Fruit fly (Drosophila melanogaster) whole organism, embryonic: ENCODE measurements around the gene CG43707.

Experiments
- Aef1 ChIP-seq: fragments of 200-800 bp; sonication (Bioruptor generic); IDR thresholded peaks from 3 replicates; pipeline ENCODE4 v1.3.6; 2022; ENCODE audit warnings: missing biosample characterization, missing genetic modification characterization
- Atf3 ChIP-seq: fragments of 200-800 bp; sonication (Bioruptor generic); optimal IDR thresholded peaks from 3 replicates; lab custom pipeline; 2016; ENCODE audit warnings: missing biosample characterization, missing genetic modification characterization
- CG10959 ChIP-seq: fragments of 200-800 bp; sonication (Bioruptor generic); IDR thresholded peaks from 2 replicates; pipeline ENCODE4 v1.3.6; 2022; ENCODE audit warnings: missing biosample characterization, missing genetic modification characterization
- CG11723 ChIP-seq: fragments of 200-800 bp; sonication (Bioruptor generic); optimal IDR thresholded peaks from 2 replicates; lab custom pipeline; 2017; ENCODE audit warnings: missing biosample characterization, mild to moderate bottlenecking, missing genetic modification characterization
- CG14441 ChIP-seq: fragments of 200-800 bp; sonication (Bioruptor generic); IDR thresholded peaks from 2 replicates; pipeline ENCODE4 v1.3.6; 2022; ENCODE audit warnings: missing biosample characterization, missing genetic modification characterization
- CG15696 ChIP-seq: fragments of 200-800 bp; sonication (Bioruptor generic); optimal IDR thresholded peaks from 2 replicates; lab custom pipeline; 2019; ENCODE audit warnings: missing biosample characterization, mild to moderate bottlenecking, missing genetic modification characterization, moderate library complexity
- CG16815 ChIP-seq: fragments of 200-800 bp; sonication (Bioruptor generic); optimal IDR thresholded peaks from 3 replicates; lab custom pipeline; 2017; ENCODE audit warnings: missing biosample characterization, mild to moderate bottlenecking, missing genetic modification characterization
- CG2875 ChIP-seq: fragments of 200-800 bp; sonication (Bioruptor generic); optimal IDR thresholded peaks from 2 replicates; lab custom pipeline; 2017; ENCODE audit warnings: missing biosample characterization, mild to moderate bottlenecking, missing genetic modification characterization, missing genetic modification reagents
- CG31441 ChIP-seq: fragments of 200-800 bp; sonication (Bioruptor generic); IDR thresholded peaks from 2 replicates; pipeline ENCODE4 v1.3.6; 2022; ENCODE audit warnings: missing biosample characterization, missing genetic modification characterization
- CG3281 ChIP-seq: fragments of 200-800 bp; sonication (Bioruptor generic); optimal IDR thresholded peaks from 3 replicates; lab custom pipeline; 2017; ENCODE audit warnings: missing biosample characterization, mild to moderate bottlenecking, missing genetic modification characterization
- CG3407 ChIP-seq: fragments of 200-800 bp; sonication (Bioruptor generic); optimal IDR thresholded peaks from 2 replicates; lab custom pipeline; 2018; ENCODE audit warnings: missing biosample characterization, mild to moderate bottlenecking, missing genetic modification characterization
- CG4854 ChIP-seq: fragments of 200-800 bp; sonication (Bioruptor generic); optimal IDR thresholded peaks from 2 replicates; lab custom pipeline; 2016; ENCODE audit warnings: missing biosample characterization, missing genetic modification characterization, inconsistent platforms
- CG6654 ChIP-seq: fragments of 200-800 bp; sonication (Bioruptor generic); optimal IDR thresholded peaks from 2 replicates; lab custom pipeline; 2017; ENCODE audit warnings: missing biosample characterization, mild to moderate bottlenecking, missing genetic modification characterization
- CG6765 ChIP-seq: fragments of 200-800 bp; sonication (Bioruptor generic); optimal IDR thresholded peaks from 3 replicates; lab custom pipeline; 2017; ENCODE audit warnings: missing biosample characterization, mild to moderate bottlenecking, missing genetic modification characterization
- CG7928 ChIP-seq: fragments of 200-800 bp; sonication (Bioruptor generic); optimal IDR thresholded peaks from 2 replicates; lab custom pipeline; 2017; ENCODE audit warnings: missing biosample characterization, mild to moderate bottlenecking, missing genetic modification characterization
- CG9797 ChIP-seq: fragments of 200-800 bp; sonication (Bioruptor generic); optimal IDR thresholded peaks from 3 replicates; lab custom pipeline; 2018; ENCODE audit warnings: missing biosample characterization, mild to moderate bottlenecking, missing genetic modification characterization
- CkIIα-i1 ChIP-seq: fragments of 200-800 bp; sonication (Bioruptor generic); IDR thresholded peaks from 2 replicates; pipeline ENCODE4 v1.3.6; 2022; ENCODE audit warnings: missing biosample characterization, missing genetic modification characterization
- Fer3 ChIP-seq: fragments of 200-800 bp; sonication (Bioruptor generic); optimal IDR thresholded peaks from 2 replicates; lab custom pipeline; 2018; ENCODE audit warnings: missing biosample characterization, mild to moderate bottlenecking, missing genetic modification characterization, moderate library complexity
- HHEX ChIP-seq: fragments of 200-800 bp; sonication (Bioruptor generic); optimal IDR thresholded peaks from 3 replicates; lab custom pipeline; 2017; ENCODE audit warnings: missing biosample characterization, mild to moderate bottlenecking, missing genetic modification characterization, missing genetic modification reagents
- Hr39 ChIP-seq: fragments of >200 bp; optimal IDR thresholded peaks from 2 replicates; lab custom pipeline; 2017
- Kr ChIP-seq: fragments of 200-800 bp; sonication (Bioruptor generic); optimal IDR thresholded peaks from 2 replicates; lab custom pipeline; 2017; ENCODE audit warnings: missing biosample characterization, mild to moderate bottlenecking, missing genetic modification characterization
- MBD-R2 ChIP-seq: fragments of 200-800 bp; sonication (Bioruptor generic); IDR thresholded peaks from 2 replicates; pipeline ENCODE4 v1.3.6; 2022; ENCODE audit warnings: missing biosample characterization, missing genetic modification characterization
- Med ChIP-seq: fragments of 200-800 bp; sonication (Bioruptor generic); peaks from one replicate; lab custom pipeline; 2016; ENCODE audit warnings: missing biosample characterization, missing genetic modification characterization, mild to moderate bottlenecking, inconsistent platforms, moderate library complexity
- NC2β ChIP-seq: fragments of 200-800 bp; sonication (Bioruptor generic); optimal IDR thresholded peaks from 2 replicates; lab custom pipeline; 2016; ENCODE audit warnings: missing biosample characterization, missing genetic modification characterization
- Spps ChIP-seq: fragments of 200-800 bp; sonication (Bioruptor generic); optimal IDR thresholded peaks from 2 replicates; lab custom pipeline; 2018; ENCODE audit warnings: missing biosample characterization, mild to moderate bottlenecking, missing genetic modification characterization
- TFAM ChIP-seq: fragments of 200-800 bp; sonication (Bioruptor generic); optimal IDR thresholded peaks from 2 replicates; lab custom pipeline; 2017; ENCODE audit warnings: missing biosample characterization, missing genetic modification characterization, inconsistent platforms
- Xbp1 ChIP-seq: fragments of 200-800 bp; sonication (Bioruptor generic); optimal IDR thresholded peaks from 3 replicates; lab custom pipeline; 2016; ENCODE audit warnings: missing biosample characterization, mild to moderate bottlenecking, missing genetic modification characterization
- ab ChIP-seq: fragments of 200-800 bp; sonication (Bioruptor generic); optimal IDR thresholded peaks from 2 replicates; lab custom pipeline; 2016; ENCODE audit warnings: missing biosample characterization, missing genetic modification characterization
- aop ChIP-seq: fragments of 200-800 bp; sonication (Bioruptor generic); IDR thresholded peaks from 2 replicates; pipeline ENCODE4 v1.3.6; 2022; ENCODE audit warnings: missing biosample characterization, missing genetic modification characterization
- ash1 ChIP-seq: fragments of 200-800 bp; sonication (Bioruptor generic); optimal IDR thresholded peaks from 2 replicates; lab custom pipeline; 2018; ENCODE audit warnings: missing biosample characterization, mild to moderate bottlenecking, missing genetic modification characterization
- ato ChIP-seq: fragments of 200-800 bp; sonication (Bioruptor generic); IDR thresholded peaks from 2 replicates; pipeline ENCODE4 v1.3.6; 2022; ENCODE audit warnings: missing biosample characterization, missing genetic modification characterization; ENCODE audit not compliant: partially characterized antibody
- cas ChIP-seq: fragments of 200-800 bp; sonication (Bioruptor generic); IDR thresholded peaks from 2 replicates; pipeline ENCODE4 v1.3.6; 2022; ENCODE audit warnings: missing biosample characterization, missing genetic modification characterization
- dati ChIP-seq: fragments of 200-800 bp; sonication (Bioruptor generic); IDR thresholded peaks from 2 replicates; pipeline ENCODE4 v1.3.6; 2022; ENCODE audit warnings: missing biosample characterization, missing genetic modification characterization
- ewg ChIP-seq: fragments of 200-800 bp; sonication (Bioruptor generic); optimal IDR thresholded peaks from 3 replicates; lab custom pipeline; 2017; ENCODE audit warnings: mild to moderate bottlenecking, missing biosample characterization, missing genetic modification reagents, missing genetic modification characterization
- fd3F ChIP-seq: fragments of 200-800 bp; sonication (Bioruptor generic); optimal IDR thresholded peaks from 2 replicates; lab custom pipeline; 2018; ENCODE audit warnings: missing biosample characterization, mild to moderate bottlenecking, missing genetic modification characterization, moderate library complexity
- grau ChIP-seq: fragments of 200-800 bp; optimal IDR thresholded peaks from 3 replicates; lab custom pipeline; 2019; ENCODE audit warnings: missing biosample characterization, mild to moderate bottlenecking, missing genetic modification characterization, moderate library complexity
- gt ChIP-seq: fragments of 200-800 bp; sonication (Bioruptor generic); IDR thresholded peaks from 2 replicates; pipeline ENCODE4 v1.3.6; 2022; ENCODE audit warnings: missing biosample characterization, missing genetic modification characterization
- hkb ChIP-seq, 2 experiments: fragments of 200-800 bp in 1 of 2; fragments of >200 bp in 1 of 2; sonication (Bioruptor generic) in 1 of 2; IDR thresholded peaks in 1 of 2; optimal IDR thresholded peaks in 1 of 2; 2 replicates each; pipeline versions ENCODE4 v1.3.6 to Lab custom; 2017 to 2022; ENCODE audit warnings: missing biosample characterization in 1 of 2, missing genetic modification characterization in 1 of 2
- jigr1 ChIP-seq: fragments of 200-800 bp; sonication (Bioruptor generic); IDR thresholded peaks from 3 replicates; pipeline ENCODE4 v1.3.6; 2022; ENCODE audit warnings: missing biosample characterization, missing genetic modification characterization
- lov ChIP-seq, 2 experiments: fragments of 200-800 bp in 1 of 2; fragments of >200 bp in 1 of 2; sonication (Bioruptor generic) in 1 of 2; IDR thresholded peaks in 1 of 2; optimal IDR thresholded peaks in 1 of 2; 2 replicates in 1 of 2; 3 replicates in 1 of 2; pipeline versions ENCODE4 v1.3.6 to Lab custom; 2017 to 2022; ENCODE audit warnings: missing biosample characterization in 1 of 2, missing genetic modification characterization in 1 of 2
- nerfin-2 ChIP-seq: fragments of 200-800 bp; sonication (Bioruptor generic); IDR thresholded peaks from 2 replicates; pipeline ENCODE4 v1.3.6; 2022; ENCODE audit warnings: missing biosample characterization, missing genetic modification characterization; ENCODE audit not compliant: partially characterized antibody
- oc ChIP-seq: fragments of 200-800 bp; sonication (Bioruptor generic); optimal IDR thresholded peaks from 2 replicates; lab custom pipeline; 2018; ENCODE audit warnings: missing biosample characterization, mild to moderate bottlenecking, missing genetic modification characterization, moderate library complexity
- pan ChIP-seq, 4 experiments: fragments of >200 bp in 3 of 4; fragments of 200-800 bp in 1 of 4; sonication (Bioruptor generic) in 1 of 4; optimal IDR thresholded peaks in 3 of 4; IDR thresholded peaks in 1 of 4; 2 replicates each; pipeline versions ENCODE4 v1.3.6 to Lab custom; 2017 to 2022; ENCODE audit warnings: missing biosample characterization in 2 of 4, missing genetic modification characterization in 2 of 4, mixed read lengths in 1 of 4
- pfk ChIP-seq: fragments of 200-800 bp; sonication (Bioruptor generic); optimal IDR thresholded peaks from 2 replicates; lab custom pipeline; 2018; ENCODE audit warnings: missing biosample characterization, mild to moderate bottlenecking, missing genetic modification characterization, moderate library complexity
- pnt ChIP-seq: fragments of 200-800 bp; sonication (Bioruptor generic); optimal IDR thresholded peaks from 3 replicates; lab custom pipeline; 2016; ENCODE audit warnings: missing biosample characterization, missing genetic modification characterization
- sisA ChIP-seq: fragments of 200-800 bp; sonication (Bioruptor generic); IDR thresholded peaks from 2 replicates; pipeline ENCODE4 v1.3.6; 2022; ENCODE audit warnings: missing biosample characterization, missing genetic modification characterization
- sob ChIP-seq: fragments of 200-800 bp; sonication (Bioruptor generic); IDR thresholded peaks from 2 replicates; pipeline ENCODE4 v1.3.6; 2022; ENCODE audit warnings: missing biosample characterization, missing genetic modification characterization
- unpg ChIP-seq: fragments of 200-800 bp; sonication (Bioruptor generic); optimal IDR thresholded peaks from 3 replicates; lab custom pipeline; 2018; ENCODE audit warnings: missing biosample characterization, mild to moderate bottlenecking, missing genetic modification characterization, moderate library complexity
- vvl ChIP-seq: fragments of 200-800 bp; sonication (Bioruptor generic); IDR thresholded peaks from 2 replicates; pipeline ENCODE4 v1.3.6; 2022; ENCODE audit warnings: missing biosample characterization, missing genetic modification characterization

Gene CG43707

DNA sequence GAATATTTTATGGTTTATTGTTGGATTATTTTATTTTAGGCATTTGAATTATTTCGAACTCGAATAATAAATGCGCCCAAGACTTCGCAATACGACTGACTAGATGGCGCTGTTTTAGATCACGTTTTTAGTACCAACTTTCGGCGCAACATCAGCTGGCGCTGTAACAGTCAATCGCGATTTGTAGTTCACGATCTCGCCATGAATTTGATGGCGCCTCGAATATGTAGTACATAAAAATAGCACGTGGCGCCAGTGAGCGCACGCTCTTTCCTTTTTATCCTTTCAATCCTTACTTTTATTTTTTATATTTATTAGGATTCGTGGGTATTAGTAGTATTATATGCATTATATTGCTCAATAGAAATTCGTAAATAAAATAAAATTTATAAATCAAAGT, 29.2 kb downstream of the CG43707 start (continued):
- no peak for TF ChIP-seq hkb (optimal IDR thresholded peaks at IDR 0.05; lab: Kevin White, UChicago)
- peak; percentile 68 for TF ChIP-seq hkb (GFP tag; IDR thresholded peaks at IDR 0.05; lab: Robert Waterston, UW)
- peak; percentile 86 for TF ChIP-seq sisA (GFP tag; lab: Robert Waterston, UW)
- peak; percentile 5 for TF ChIP-seq oc (tag; lab: Kevin White, UChicago)
- no peak for TF ChIP-seq ato (GFP tag; lab: Robert Waterston, UW)
- TF ChIP-seq CG3281 (GFP tag; lab: Kevin White, UChicago): no peak
- TF ChIP-seq ab (GFP tag; lab: Kevin White, UChicago): peak; percentile 54
- TF ChIP-seq CG10959 (GFP tag; lab: Robert Waterston, UW): peak; percentile 86
- TF ChIP-seq ash1 (GFP tag; lab: Kevin White, UChicago): no peak
- no peak for TF ChIP-seq jigr1 (GFP tag; lab: Robert Waterston, UW)
- TF ChIP-seq HHEX (GFP tag; lab: Kevin White, UChicago): peak; percentile 53
- TF ChIP-seq vvl (GFP tag; lab: Robert Waterston, UW): peak; percentile 94
- TF ChIP-seq CG11723: peak; percentile 27
- TF ChIP-seq pfk (GFP tag; lab: Kevin White, UChicago): no peak
- TF ChIP-seq CG6654: peak; percentile 24
- TF ChIP-seq cas: no peak
- TF ChIP-seq CG31441 (GFP tag; lab: Robert Waterston, UW): peak; percentile 18; the same call in 1 of the 2 replicates
- peak; percentile 82 for TF ChIP-seq CG2875 (GFP tag; lab: Kevin White, UChicago)
- peak; percentile 30 for TF ChIP-seq CG4854 (GFP tag; lab: Kevin White, UChicago)
- peak; percentile 67 for TF ChIP-seq grau
- peak; percentile 84 for TF ChIP-seq Atf3 (GFP tag; lab: Kevin White, UChicago)
- TF ChIP-seq pan (optimal IDR thresholded peaks at IDR 0.05; lab: Kevin White, UChicago): no peak
- TF ChIP-seq pan (GFP tag; optimal IDR thresholded peaks at IDR 0.05 in 1 of 2, IDR thresholded peaks at IDR 0.05 in 1 of 2): peak in 1 of 2 experiments; percentile 83
- TF ChIP-seq Hr39: no peak
- peak; percentile 48 for TF ChIP-seq CG16815 (GFP tag; lab: Kevin White, UChicago)
- 0 out of 2 replicates have a peak, but pooled peaks have one; percentile 11 for TF ChIP-seq dati (GFP tag; lab: Robert Waterston, UW)
- TF ChIP-seq pnt (GFP tag; lab: Kevin White, UChicago): peak; percentile 49
- TF ChIP-seq Med (GFP tag; lab: Kevin White, UChicago): peak; percentile 96
- peak; percentile 54 for TF ChIP-seq Fer3 (tag; lab: Kevin White, UChicago)
- TF ChIP-seq CG7928 (GFP tag; lab: Kevin White, UChicago): no peak
- peak; percentile 61 for TF ChIP-seq CG3407
- TF ChIP-seq fd3F (GFP tag; lab: Kevin White, UChicago): peak; percentile 38
- peak; percentile 85 for TF ChIP-seq sob
- TF ChIP-seq Xbp1 (GFP tag; lab: Kevin White, UChicago): peak; percentile 83
- no peak for TF ChIP-seq CkIIα-i1 (GFP tag; lab: Robert Waterston, UW)
- no peak for TF ChIP-seq TFAM (GFP tag; lab: Kevin White, UChicago)
- TF ChIP-seq MBD-R2 (GFP tag; lab: Robert Waterston, UW): peak; percentile 32; the same call in 1 of the 2 replicates
- TF ChIP-seq CG14441: peak; percentile 78
- peak; percentile 44; the same call in 1 of the 2 replicates for TF ChIP-seq aop (GFP tag; lab: Robert Waterston, UW)
- TF ChIP-seq ewg (GFP tag; lab: Kevin White, UChicago): peak; percentile 62
- no peak for TF ChIP-seq CG6765 (GFP tag; lab: Kevin White, UChicago)
- peak; percentile 79 for TF ChIP-seq NC2β
- TF ChIP-seq Aef1 (GFP tag; lab: Robert Waterston, UW): peak; percentile 76
- no peak for TF ChIP-seq nerfin-2 (GFP tag; lab: Robert Waterston, UW)
- peak; percentile 18; the same call in 1 of the 2 replicates for TF ChIP-seq gt (GFP tag; lab: Robert Waterston, UW)
- TF ChIP-seq Kr: peak; percentile 55
- TF ChIP-seq CG15696 (tag; lab: Kevin White, UChicago): peak; percentile 80
- no peak for TF ChIP-seq lov (optimal IDR thresholded peaks at IDR 0.05; lab: Kevin White, UChicago)
- TF ChIP-seq lov (GFP tag; IDR thresholded peaks at IDR 0.05; lab: Robert Waterston, UW): peak; percentile 70; the same call in 1 of the 3 replicates
- no peak for TF ChIP-seq CG9797 (GFP tag; lab: Kevin White, UChicago)
- TF ChIP-seq unpg (GFP tag; lab: Kevin White, UChicago): peak; percentile 52
- no peak for TF ChIP-seq Spps
